Fruit fly (Drosophila melanogaster) whole organism, pupa: Measurements from ENCODE around the gene CG32281.

Experiments used
- CG12605 ChIP-seq: fragments of 200-800 bp; sonication (Bioruptor generic); IDR thresholded peaks from 2 replicates; pipeline ENCODE4 v1.3.6; 2022; ENCODE audit warnings: missing biosample characterization, missing genetic modification characterization
- CG13204 ChIP-seq: fragments of 200-800 bp; sonication (Bioruptor generic); optimal IDR thresholded peaks from 2 replicates; lab custom pipeline; 2018; ENCODE audit warnings: missing biosample characterization, mild to moderate bottlenecking, missing genetic modification characterization, moderate library complexity
- CG14655 ChIP-seq: fragments of 200-800 bp; sonication (Bioruptor generic); optimal IDR thresholded peaks from 3 replicates; lab custom pipeline; 2017; ENCODE audit warnings: mild to moderate bottlenecking, missing biosample characterization, missing genetic modification reagents, missing genetic modification characterization
- CG15710 ChIP-seq: fragments of 200-800 bp; sonication (Bioruptor generic); optimal IDR thresholded peaks from 2 replicates; lab custom pipeline; 2018; ENCODE audit warnings: missing biosample characterization, mild to moderate bottlenecking, missing genetic modification characterization, moderate library complexity
- CG17806 ChIP-seq: fragments of 200-800 bp; sonication (Bioruptor generic); optimal IDR thresholded peaks from 2 replicates; lab custom pipeline; 2018; ENCODE audit warnings: missing biosample characterization, mild to moderate bottlenecking, missing genetic modification characterization, moderate library complexity
- CG32121 ChIP-seq: fragments of 200-800 bp; sonication (Bioruptor generic); IDR thresholded peaks from 2 replicates; pipeline ENCODE4 v1.3.6; 2022; ENCODE audit warnings: missing biosample characterization, missing genetic modification characterization
- CG34367 ChIP-seq: fragments of 200-800 bp; sonication (Bioruptor generic); optimal IDR thresholded peaks from 2 replicates; lab custom pipeline; 2018; ENCODE audit warnings: missing biosample characterization, mild to moderate bottlenecking, missing genetic modification characterization
- CG4496 ChIP-seq: fragments of 200-800 bp; sonication (Bioruptor generic); IDR thresholded peaks from 3 replicates; pipeline ENCODE4 v1.3.6; 2022; ENCODE audit warnings: missing biosample characterization, missing genetic modification characterization
- CG8159 ChIP-seq: fragments of 200-800 bp; sonication (Bioruptor generic); optimal IDR thresholded peaks from 3 replicates; lab custom pipeline; 2018; ENCODE audit warnings: missing biosample characterization, mild to moderate bottlenecking, missing genetic modification characterization, moderate library complexity
- CG8301 ChIP-seq: fragments of 200-800 bp; sonication (Bioruptor generic); optimal IDR thresholded peaks from 2 replicates; lab custom pipeline; 2018; ENCODE audit warnings: missing biosample characterization, mild to moderate bottlenecking, missing genetic modification characterization
- CG9948 ChIP-seq: fragments of 200-800 bp; sonication (Bioruptor generic); optimal IDR thresholded peaks from 2 replicates; lab custom pipeline; 2018; ENCODE audit warnings: missing biosample characterization, mild to moderate bottlenecking, missing genetic modification characterization, moderate library complexity
- D1 ChIP-seq: fragments of 200-800 bp; sonication (Bioruptor generic); optimal IDR thresholded peaks from 2 replicates; lab custom pipeline; 2018; ENCODE audit warnings: missing biosample characterization, mild to moderate bottlenecking, missing genetic modification characterization, moderate library complexity
- EcR ChIP-seq: fragments of 200-800 bp; sonication (Bioruptor generic); optimal IDR thresholded peaks from 3 replicates; lab custom pipeline; 2019; ENCODE audit warnings: missing biosample characterization, missing genetic modification characterization, mild to moderate bottlenecking, moderate library complexity, missing genetic modification reagents
- Ets98B ChIP-seq: fragments of 200-800 bp; sonication (Bioruptor generic); IDR thresholded peaks from 2 replicates; pipeline ENCODE4 v1.3.6; 2022; ENCODE audit warnings: missing biosample characterization, missing genetic modification characterization
- Pif1A ChIP-seq: fragments of 200-800 bp; sonication (Bioruptor generic); optimal IDR thresholded peaks from 3 replicates; lab custom pipeline; 2016; ENCODE audit warnings: missing biosample characterization, missing genetic modification characterization
- Pif1B ChIP-seq: fragments of 200-800 bp; sonication (Bioruptor generic); optimal IDR thresholded peaks from 3 replicates; lab custom pipeline; 2016; ENCODE audit warnings: missing biosample characterization, missing genetic modification characterization
- Snoo ChIP-seq: fragments of 200-800 bp; sonication (Bioruptor generic); optimal IDR thresholded peaks from 3 replicates; lab custom pipeline; 2017; ENCODE audit warnings: missing biosample characterization, mild to moderate bottlenecking, missing genetic modification characterization, inconsistent platforms
- fd96Ca ChIP-seq: fragments of 200-800 bp; sonication (Bioruptor generic); IDR thresholded peaks from 3 replicates; pipeline ENCODE4 v1.3.6; 2022; ENCODE audit warnings: missing biosample characterization, missing genetic modification characterization
- gl ChIP-seq: fragments of 200-800 bp; sonication (Bioruptor generic); optimal IDR thresholded peaks from 2 replicates; lab custom pipeline; 2018; ENCODE audit warnings: missing biosample characterization, mild to moderate bottlenecking, missing genetic modification characterization
- rn ChIP-seq: fragments of 200-800 bp; sonication (Bioruptor generic); IDR thresholded peaks from 2 replicates; pipeline ENCODE4 v1.3.6; 2022; ENCODE audit warnings: missing biosample characterization, missing genetic modification characterization

Gene CG32281

dm6 chr3L:3169107-3169506, at the start of gene CG32281, which contains the start of gene CG32278:
Gene CG32281 (plus strand): TSS chr3L:3169375.
Gene CG32278 (plus strand): TSS chr3L:3169286.
- TF ChIP-seq CG8159 (no peak), CG34367 (tag; lab: Kevin White, UChicago) (no peak), CG14655 (GFP tag; lab: Kevin White, UChicago) (no peak), CG12605 (GFP tag; lab: Robert Waterston, UW) (no peak), CG9948 (no peak), CG8301 (no peak), Pif1A (GFP tag; lab: Kevin White, UChicago) (no peak), D1 (no peak), CG15710 (no peak), CG13204 (no peak), CG32121 (GFP tag; lab: Robert Waterston, UW) (no peak)

- TF ChIP-seq CG13204 (no peak), EcR (GFP tag; lab: Kevin White, UChicago) (peak; percentile 17), CG4496 (GFP tag; lab: Robert Waterston, UW) (no peak)
Observed at dm6 chr3L:3121769-3122432, 47.3 kb upstream of the CG32281 start.

dm6 chr3L:3122688-3123316, 46.4 kb upstream of the CG32281 start:
- TF ChIP-seq Pif1B (no peak), fd96Ca (GFP tag; lab: Robert Waterston, UW) (no peak), CG4496 (GFP tag; lab: Robert Waterston, UW) (peak; percentile 17; the same call in 1 of the 3 replicates), CG32121 (GFP tag; lab: Robert Waterston, UW) (peak; percentile 31; the same call in 1 of the 2 replicates), CG8159 (no peak), CG9948 (no peak), CG15710 (no peak), EcR (GFP tag; lab: Kevin White, UChicago) (peak; percentile 97)
- TF ChIP-seq, all 21 proteins: peak for 3

- TF ChIP-seq EcR (GFP tag; lab: Kevin White, UChicago) (no peak), CG15710 (no peak), rn (no peak), fd96Ca (GFP tag; lab: Robert Waterston, UW) (no peak), CG14655 (GFP tag; lab: Kevin White, UChicago) (no peak), CG8159 (no peak)
Observed at dm6 chr3L:3124519-3124918, 44.7 kb upstream of the CG32281 start.

dm6 chr3L:3124939-3125648, 44.1 kb upstream of the CG32281 start:
- TF ChIP-seq CG8301 (no peak), CG17806 (tag; lab: Kevin White, UChicago) (no peak), CG4496 (GFP tag; lab: Robert Waterston, UW) (0 out of 3 replicates have a peak, but pooled peaks have one; percentile 41), CG13204 (peak; percentile 42), EcR (GFP tag; lab: Kevin White, UChicago) (peak; percentile 65), Snoo (tag; lab: Kevin White, UChicago) (no peak), CG9948 (no peak)
- TF ChIP-seq, all 21 proteins: peak for 3

dm6 chr3L:3125649-3126130, 43.5 kb upstream of the CG32281 start:
- TF ChIP-seq Pif1A (GFP tag; lab: Kevin White, UChicago) (no peak), Ets98B (GFP tag; lab: Robert Waterston, UW) (no peak), CG34367 (tag; lab: Kevin White, UChicago) (peak; percentile 19), CG8301 (peak; percentile 2), gl (tag; lab: Kevin White, UChicago) (no peak), CG12605 (GFP tag; lab: Robert Waterston, UW) (no peak)

- TF ChIP-seq CG34367 (tag; lab: Kevin White, UChicago), result no peak
- no peak for TF ChIP-seq CG9948
- TF ChIP-seq CG4496 (GFP tag; lab: Robert Waterston, UW), result no peak
- TF ChIP-seq Ets98B (GFP tag; lab: Robert Waterston, UW), result no peak
- TF ChIP-seq CG8301, result no peak
- no peak for TF ChIP-seq CG32121 (GFP tag; lab: Robert Waterston, UW)
- 0 out of 3 replicates have a peak, but pooled peaks have one; percentile 22 for TF ChIP-seq fd96Ca (GFP tag; lab: Robert Waterston, UW)
- TF ChIP-seq, all 21 proteins: peak for 1
Observed at dm6 chr3L:3126478-3126877, 42.7 kb upstream of the CG32281 start.
